Worm (Caenorhabditis elegans) whole organism, L2 larva: ENCODE data around the gene F32D8.2.
A peak's percentile ranks its signal among the peaks of the same experiment; 100 is the strongest.

Source experiments
- C34F6.9 ChIP-seq: fragments of 150-350 bp; optimal IDR thresholded peaks from 2 replicates; lab custom pipeline; 2014; ENCODE audit warnings: missing biosample characterization, missing genetic modification characterization
- F13H6.1 ChIP-seq: sonication (generic microtip); optimal IDR thresholded peaks from 2 replicates; lab custom pipeline; 2016; ENCODE audit warnings: missing genetic modification characterization, missing compliant biosample characterization
- R02D3.7 ChIP-seq: fragments of 150-350 bp; optimal IDR thresholded peaks from 2 replicates; lab custom pipeline; 2014; ENCODE audit warnings: missing biosample characterization, missing genetic modification characterization
- Y55F3AM.14 ChIP-seq: fragments of 200-800 bp; sonication (Bioruptor generic); optimal IDR thresholded peaks from 2 replicates; lab custom pipeline; 2018; ENCODE audit warnings: mild to moderate bottlenecking, missing genetic modification characterization, missing compliant biosample characterization
- ZK546.5 ChIP-seq: sonication (generic microtip); optimal IDR thresholded peaks from 2 replicates; lab custom pipeline; 2017; ENCODE audit warnings: missing biosample characterization, missing genetic modification characterization
- aly-2 ChIP-seq: fragments of 150-350 bp; optimal IDR thresholded peaks from 2 replicates; lab custom pipeline; 2014; ENCODE audit warnings: missing biosample characterization, missing genetic modification characterization
- ama-1 ChIP-seq: fragments of 150-350 bp; optimal IDR thresholded peaks from 2 replicates; lab custom pipeline; 2018; ENCODE audit warnings: inconsistent platforms
- blmp-1 ChIP-seq: sonication (generic microtip); optimal IDR thresholded peaks from 2 replicates; lab custom pipeline; 2017; ENCODE audit warnings: missing genetic modification characterization, mild to moderate bottlenecking, missing compliant biosample characterization, antibody characterized with exemption, moderate library complexity; ENCODE audit not compliant: insufficient read depth
- ceh-16 ChIP-seq: fragments of 150-350 bp; optimal IDR thresholded peaks from 2 replicates; lab custom pipeline; 2014; ENCODE audit warnings: missing biosample characterization, missing genetic modification characterization
- ceh-82 ChIP-seq: fragments of 150-350 bp; optimal IDR thresholded peaks from 2 replicates; lab custom pipeline; 2014; ENCODE audit warnings: missing biosample characterization, missing genetic modification characterization
- crh-2 ChIP-seq: sonication (generic microtip); optimal IDR thresholded peaks from 2 replicates; lab custom pipeline; 2017; ENCODE audit warnings: missing biosample characterization, missing genetic modification characterization
- egl-27 ChIP-seq: sonication (generic microtip); optimal IDR thresholded peaks from 3 replicates; lab custom pipeline; 2017; ENCODE audit warnings: missing biosample characterization, missing genetic modification reagents, missing genetic modification characterization
- elt-3 ChIP-seq: sonication (generic microtip); optimal IDR thresholded peaks from 2 replicates; lab custom pipeline; 2017; ENCODE audit warnings: missing biosample characterization, missing genetic modification characterization
- fos-1 ChIP-seq: fragments of 150-350 bp; optimal IDR thresholded peaks from 2 replicates; lab custom pipeline; 2014; ENCODE audit warnings: missing biosample characterization, missing genetic modification characterization
- gmeb-1 ChIP-seq: fragments of 150-350 bp; optimal IDR thresholded peaks from 2 replicates; lab custom pipeline; 2014; ENCODE audit warnings: missing biosample characterization, missing genetic modification characterization
- lin-11 ChIP-seq: fragments of 150-350 bp; sonication (generic microtip); optimal IDR thresholded peaks from 2 replicates; lab custom pipeline; 2014; ENCODE audit warnings: missing biosample characterization, missing genetic modification characterization, inconsistent platforms, mixed read lengths
- lin-39 ChIP-seq: fragments of 150-350 bp; optimal IDR thresholded peaks from 2 replicates; lab custom pipeline; 2014; ENCODE audit warnings: missing biosample characterization, missing genetic modification reagents, missing genetic modification characterization
- lsy-2 ChIP-seq, 2 experiments: fragments of 150-350 bp in 1 of 2; sonication (generic microtip) in 1 of 2; optimal IDR thresholded peaks; 2 replicates each; lab custom pipeline; 2014 to 2017; ENCODE audit warnings: missing biosample characterization in 2 of 2, missing genetic modification characterization in 2 of 2
- mbf-1 ChIP-seq: sonication (generic microtip); optimal IDR thresholded peaks from 2 replicates; lab custom pipeline; 2017; ENCODE audit warnings: missing biosample characterization, missing genetic modification characterization
- mdl-1 ChIP-seq, 2 experiments: fragments of 150-350 bp in 1 of 2; sonication (generic microtip) in 1 of 2; optimal IDR thresholded peaks; 2 replicates each; lab custom pipeline; 2017; ENCODE audit warnings: missing biosample characterization in 2 of 2, missing genetic modification characterization in 2 of 2
- nhr-10 ChIP-seq: sonication (generic microtip); optimal IDR thresholded peaks from 2 replicates; lab custom pipeline; 2017; ENCODE audit warnings: missing biosample characterization, missing genetic modification characterization
- nhr-11 ChIP-seq: fragments of 150-350 bp; optimal IDR thresholded peaks from 2 replicates; lab custom pipeline; 2014; ENCODE audit warnings: missing biosample characterization, missing genetic modification characterization
- nhr-12 ChIP-seq: fragments of 150-350 bp; optimal IDR thresholded peaks from 2 replicates; lab custom pipeline; 2014; ENCODE audit warnings: missing biosample characterization, missing genetic modification characterization
- nhr-129 ChIP-seq: fragments of 150-350 bp; optimal IDR thresholded peaks from 2 replicates; lab custom pipeline; 2014; ENCODE audit warnings: missing biosample characterization, missing genetic modification characterization
- nhr-21 ChIP-seq: fragments of 150-350 bp; optimal IDR thresholded peaks from 2 replicates; lab custom pipeline; 2014; ENCODE audit warnings: missing biosample characterization, missing genetic modification characterization
- nhr-23 ChIP-seq: fragments of 150-350 bp; optimal IDR thresholded peaks from 2 replicates; lab custom pipeline; 2014; ENCODE audit warnings: missing biosample characterization, missing genetic modification reagents, missing genetic modification characterization
- nhr-237 ChIP-seq: fragments of 150-350 bp; optimal IDR thresholded peaks from 2 replicates; lab custom pipeline; 2014; ENCODE audit warnings: missing biosample characterization, missing genetic modification characterization
- nhr-25 ChIP-seq: fragments of 150-350 bp; sonication (generic microtip); optimal IDR thresholded peaks from 3 replicates; lab custom pipeline; 2014; ENCODE audit warnings: missing biosample characterization, missing genetic modification characterization
- nhr-77 ChIP-seq: fragments of 150-350 bp; optimal IDR thresholded peaks from 2 replicates; lab custom pipeline; 2014; ENCODE audit warnings: missing biosample characterization, missing genetic modification characterization
- peb-1 ChIP-seq: fragments of 150-350 bp; optimal IDR thresholded peaks from 2 replicates; lab custom pipeline; 2014; ENCODE audit warnings: missing biosample characterization, missing genetic modification characterization
- sma-3 ChIP-seq: sonication (generic microtip); optimal IDR thresholded peaks from 2 replicates; lab custom pipeline; 2016; ENCODE audit warnings: missing genetic modification reagents, missing genetic modification characterization, missing compliant biosample characterization
- sma-9 ChIP-seq, 2 experiments: fragments of 150-350 bp in 1 of 2; sonication (generic microtip) in 1 of 2; optimal IDR thresholded peaks; 2 replicates each; lab custom pipeline; 2014 to 2016; ENCODE audit warnings: missing genetic modification characterization in 2 of 2, mild to moderate bottlenecking in 1 of 2, missing biosample characterization in 1 of 2, missing compliant biosample characterization in 1 of 2, missing genetic modification reagents in 1 of 2, moderate library complexity in 1 of 2
- unc-55 ChIP-seq: fragments of 150-350 bp; sonication (generic microtip); optimal IDR thresholded peaks from 3 replicates; lab custom pipeline; 2014; ENCODE audit warnings: missing biosample characterization, missing genetic modification reagents, missing genetic modification characterization
- unc-62 ChIP-seq: fragments of 150-350 bp; optimal IDR thresholded peaks from 2 replicates; lab custom pipeline; 2014; ENCODE audit warnings: missing biosample characterization, missing genetic modification reagents, missing genetic modification characterization
- zag-1 ChIP-seq: fragments of 150-350 bp; optimal IDR thresholded peaks from 2 replicates; lab custom pipeline; 2014; ENCODE audit warnings: missing biosample characterization, missing genetic modification characterization
- ztf-1 ChIP-seq: fragments of 200-800 bp; sonication (Bioruptor generic); conservative IDR thresholded peaks from 2 replicates; pipeline ENCODE4 v1.3.6; 2022; ENCODE audit warnings: missing genetic modification characterization, missing compliant biosample characterization
- ztf-11 ChIP-seq: sonication (generic microtip); optimal IDR thresholded peaks from 2 replicates; lab custom pipeline; 2017; ENCODE audit warnings: missing biosample characterization, missing genetic modification characterization
- ztf-4 ChIP-seq: fragments of 150-350 bp; optimal IDR thresholded peaks from 2 replicates; lab custom pipeline; 2014; ENCODE audit warnings: missing biosample characterization, missing genetic modification characterization

The F32D8.2 gene

DNA sequence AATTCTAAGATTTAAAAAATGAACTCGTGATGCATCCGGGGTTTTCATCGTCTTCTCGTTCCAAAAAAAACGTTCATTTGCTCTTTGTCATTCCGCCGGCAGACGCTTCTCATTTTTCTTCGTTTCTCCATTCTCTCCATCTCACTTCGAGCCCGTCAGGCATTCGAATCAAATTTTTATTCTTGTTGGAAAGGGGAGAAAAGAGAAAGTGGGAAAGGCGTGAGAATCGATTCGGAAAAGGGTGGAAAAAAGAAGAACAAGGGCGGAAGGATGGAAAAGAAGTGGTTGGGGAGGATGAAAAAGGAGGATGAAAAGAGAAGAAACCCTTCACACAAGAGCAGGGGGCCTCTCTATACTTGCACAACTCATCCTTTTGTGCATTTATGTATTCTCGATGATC is 21.2 kb downstream of the F32D8.2 start:
- TF ChIP-seq nhr-10 (tag; lab: Kevin White, UChicago): no peak
- TF ChIP-seq zag-1 (tag; lab: Kevin White, UChicago): peak; percentile 41
- no peak for TF ChIP-seq mdl-1 (tag; optimal IDR thresholded peaks at IDR 0.05; lab: Kevin White, UChicago)
- TF ChIP-seq nhr-21 (tag; lab: Kevin White, UChicago): no peak
- peak; percentile 40 for TF ChIP-seq unc-55 (GFP tag; lab: Kevin White, UChicago)
- TF ChIP-seq lsy-2 (tag; optimal IDR thresholded peaks at IDR 0.05; lab: Kevin White, UChicago): peak in 1 of 2 experiments; percentile 31
- no peak for TF ChIP-seq fos-1
- no peak for TF ChIP-seq egl-27
- peak; percentile 31 for TF ChIP-seq crh-2 (tag; lab: Kevin White, UChicago)
- peak; percentile 18 for TF ChIP-seq Y55F3AM.14 (GFP tag; lab: Kevin White, UChicago)
- TF ChIP-seq ceh-82: no peak
- TF ChIP-seq C34F6.9 (tag; lab: Kevin White, UChicago): peak; percentile 33

DNA sequence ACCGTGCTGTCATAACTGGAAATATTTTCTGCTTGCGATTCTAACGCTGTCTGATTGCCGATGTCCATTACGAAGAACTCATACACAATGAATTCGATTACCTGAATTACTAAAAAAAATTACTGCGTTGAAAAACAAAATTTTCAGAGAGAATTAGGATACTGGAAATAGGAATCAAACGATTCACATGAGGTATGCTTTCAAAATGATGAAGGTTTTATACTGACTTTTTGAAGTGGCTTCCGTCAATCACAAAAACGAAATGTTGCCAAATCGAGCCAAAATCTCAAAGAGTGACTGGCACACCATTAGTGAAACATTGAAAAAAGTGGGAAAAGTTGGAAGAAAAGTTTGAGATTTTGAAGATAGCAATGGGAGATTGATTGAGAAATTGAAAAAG is 25.5 kb downstream of the F32D8.2 start, which contains the start of gene zzz-1:
Gene zzz-1 (minus strand): TSS at position 101 of the 400 bp plus-strand sequence.
- TF ChIP-seq egl-27 (no peak), lin-39 (tag; lab: Kevin White, UChicago) (no peak), unc-55 (GFP tag; lab: Kevin White, UChicago) (no peak), ZK546.5 (tag; lab: Kevin White, UChicago) (no peak), crh-2 (tag; lab: Kevin White, UChicago) (no peak), nhr-12 (tag; lab: Kevin White, UChicago) (no peak), mbf-1 (tag; lab: Kevin White, UChicago) (no peak), ztf-4 (tag; lab: Kevin White, UChicago) (no peak), sma-3 (GFP tag; lab: Kevin White, UChicago) (no peak), Y55F3AM.14 (GFP tag; lab: Kevin White, UChicago) (no peak), aly-2 (tag; lab: Kevin White, UChicago) (no peak)
- TF ChIP-seq, all 48 proteins: peak for 0

DNA sequence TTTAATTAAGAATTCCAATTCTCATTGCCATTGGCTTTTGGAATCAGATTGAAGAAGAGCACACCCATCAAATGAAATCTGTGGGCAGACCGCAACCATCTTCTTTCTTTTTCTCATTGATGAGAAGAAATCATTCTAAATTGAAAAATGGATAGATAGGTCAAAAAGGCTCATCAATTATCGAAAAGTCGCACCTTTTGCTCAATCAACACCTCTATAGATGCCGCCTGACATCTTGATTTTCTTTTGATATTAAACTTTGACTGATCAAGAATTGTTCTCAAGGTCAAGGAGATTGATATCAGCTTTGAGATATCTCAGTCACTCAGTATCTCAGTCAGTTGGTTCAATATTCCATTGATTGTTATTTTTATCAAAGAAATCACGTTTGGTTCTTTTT is 26.4 kb downstream of the F32D8.2 start:
- TF ChIP-seq sma-3 (GFP tag; lab: Kevin White, UChicago): no peak
- no peak for TF ChIP-seq nhr-21 (tag; lab: Kevin White, UChicago)
- TF ChIP-seq nhr-12 (tag; lab: Kevin White, UChicago): no peak
- TF ChIP-seq ztf-4 (tag; lab: Kevin White, UChicago): no peak
- TF ChIP-seq aly-2 (tag; lab: Kevin White, UChicago): no peak
- TF ChIP-seq nhr-77 (tag; lab: Kevin White, UChicago): no peak

DNA sequence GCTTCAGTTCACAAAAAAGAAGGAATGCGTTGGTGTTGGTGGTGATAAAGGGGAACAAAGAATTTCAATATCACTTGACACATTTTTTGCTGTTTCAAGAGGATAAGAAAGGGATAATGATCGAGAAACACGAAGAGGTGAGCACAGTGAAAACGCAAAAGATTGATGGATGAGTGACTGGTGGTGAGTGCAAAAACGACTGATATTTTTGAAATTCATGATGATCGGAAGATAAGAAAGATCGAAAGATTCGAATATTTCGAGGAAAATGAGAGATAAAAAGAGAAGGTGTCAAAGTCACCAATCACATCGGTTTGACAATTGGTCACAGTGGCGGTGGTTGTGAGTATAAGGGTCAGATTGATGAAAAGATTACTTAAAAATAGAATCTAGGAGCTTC is 32.3 kb downstream of the F32D8.2 start:
- TF ChIP-seq sma-9 (GFP tag; optimal IDR thresholded peaks at IDR 0.05; lab: Kevin White, UChicago) (peak; percentile 12), sma-9 (tag; optimal IDR thresholded peaks at IDR 0.05; lab: Kevin White, UChicago) (no peak), F13H6.1 (tag; lab: Kevin White, UChicago) (peak; percentile 34), nhr-129 (tag; lab: Kevin White, UChicago) (peak; percentile 63), ama-1 (lab: Kevin White, UChicago) (no peak)
- TF ChIP-seq, all 48 proteins: peak for 3

DNA sequence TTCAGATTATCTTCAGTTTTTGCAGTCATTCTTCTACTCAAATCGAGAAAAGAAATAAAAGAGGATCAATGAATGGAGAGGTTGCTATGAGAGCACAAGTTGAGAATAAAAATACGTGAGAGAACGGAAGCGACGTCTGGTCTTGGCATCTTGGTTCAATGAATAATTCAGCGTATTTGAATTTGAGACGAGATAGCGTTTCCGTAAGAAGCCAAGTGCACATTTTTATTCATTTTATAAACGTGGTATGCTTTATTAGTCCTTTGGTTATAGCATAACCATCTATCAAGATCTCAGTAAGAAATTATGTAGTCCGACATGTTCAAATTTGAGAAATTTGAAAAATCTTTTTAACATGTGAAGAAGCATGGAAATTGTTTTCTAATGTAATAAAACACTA is 34.8 kb downstream of the F32D8.2 start, which contains the start of gene F58B4.2:
Gene F58B4.2 (minus strand): TSS at position 101 of the 400 bp plus-strand sequence.
- TF ChIP-seq nhr-25 (tag; lab: Kevin White, UChicago) (no peak), elt-3 (tag; lab: Kevin White, UChicago) (no peak), sma-3 (GFP tag; lab: Kevin White, UChicago) (no peak), F13H6.1 (tag; lab: Kevin White, UChicago) (no peak), Y55F3AM.14 (GFP tag; lab: Kevin White, UChicago) (no peak), ztf-1 (GFP tag; lab: Robert Waterston, UW) (no peak), ztf-11 (tag; lab: Kevin White, UChicago) (no peak), gmeb-1 (tag; lab: Kevin White, UChicago) (no peak), mbf-1 (tag; lab: Kevin White, UChicago) (no peak), aly-2 (tag; lab: Kevin White, UChicago) (no peak), nhr-77 (tag; lab: Kevin White, UChicago) (no peak)
- TF ChIP-seq, all 48 proteins: peak for 0

DNA sequence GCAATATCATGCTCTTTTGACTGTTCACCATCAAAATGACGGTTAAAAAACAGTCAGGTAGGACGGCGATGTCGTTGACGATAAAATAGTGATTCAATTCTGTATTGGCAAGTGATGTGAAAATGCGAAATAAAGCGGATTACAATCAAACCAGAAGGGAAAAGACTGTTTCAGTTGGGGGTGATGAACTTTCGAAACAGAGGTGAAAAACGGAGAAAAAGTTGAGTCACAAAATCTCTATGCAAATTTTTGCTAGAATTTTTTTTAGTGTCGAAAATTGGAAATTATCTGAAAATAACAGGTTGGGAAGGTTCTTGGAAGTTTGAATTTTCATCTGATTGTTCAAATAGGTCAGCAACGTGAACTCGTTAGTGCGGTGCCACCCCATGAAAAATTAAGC is 38.2 kb downstream of the F32D8.2 start, which contains the start of gene nas-31:
Gene nas-31 (minus strand): TSS at position 101 of the 400 bp plus-strand sequence.
- TF ChIP-seq nhr-237 (no peak), blmp-1 (tag; lab: Kevin White, UChicago) (no peak), ceh-16 (no peak), ztf-1 (GFP tag; lab: Robert Waterston, UW) (no peak), unc-62 (GFP tag; lab: Kevin White, UChicago) (no peak), lin-39 (tag; lab: Kevin White, UChicago) (no peak), R02D3.7 (tag; lab: Kevin White, UChicago) (no peak), nhr-11 (tag; lab: Kevin White, UChicago) (no peak), C34F6.9 (tag; lab: Kevin White, UChicago) (no peak), lin-11 (tag; lab: Kevin White, UChicago) (no peak), ztf-4 (tag; lab: Kevin White, UChicago) (no peak), peb-1 (tag; lab: Kevin White, UChicago) (no peak), gmeb-1 (tag; lab: Kevin White, UChicago) (no peak), elt-3 (tag; lab: Kevin White, UChicago) (no peak), sma-9 (GFP tag; optimal IDR thresholded peaks at IDR 0.05; lab: Kevin White, UChicago) (no peak), sma-9 (tag; optimal IDR thresholded peaks at IDR 0.05; lab: Kevin White, UChicago) (no peak), ceh-82 (no peak), nhr-23 (tag; lab: Kevin White, UChicago) (no peak)
